Worm (Caenorhabditis elegans) whole organism, L4 larva: ENCODE data around the gene M60.4.

Experiments used
- lsy-2 ChIP-seq, 2 experiments: fragments of 150-350 bp in 1 of 2; sonication (generic microtip) in 1 of 2; optimal IDR thresholded peaks; 2 replicates each; lab custom pipeline; 2014 to 2017; ENCODE audit warnings: missing biosample characterization in 2 of 2, missing genetic modification characterization in 2 of 2
- snpc-4 ChIP-seq: fragments of 150-350 bp; optimal IDR thresholded peaks from 2 replicates; lab custom pipeline; 2014; ENCODE audit warnings: missing biosample characterization, missing genetic modification characterization

- TF ChIP-seq snpc-4 (no peak), lsy-2 (tag; optimal IDR thresholded peaks at IDR 0.05; lab: Kevin White, UChicago) (no peak)
Observed at ce11 chrX:8216957-8217356, 19.2 kb downstream of the M60.4 start.
